Fruit fly (Drosophila melanogaster) whole organism, embryonic: ENCODE measurements around the gene CG10508.
A peak's percentile ranks its signal among the peaks of the same experiment; 100 is the strongest.

Source experiments
- Asciz ChIP-seq: fragments of 200-800 bp; sonication (Bioruptor generic); optimal IDR thresholded peaks from 2 replicates; lab custom pipeline; 2017; ENCODE audit warnings: missing biosample characterization, mild to moderate bottlenecking, missing genetic modification characterization, missing genetic modification reagents
- Blimp-1 ChIP-seq: fragments of 200-800 bp; sonication (Bioruptor generic); optimal IDR thresholded peaks from 3 replicates; lab custom pipeline; 2018; ENCODE audit warnings: missing biosample characterization, missing genetic modification characterization, mild to moderate bottlenecking, moderate library complexity, missing genetic modification reagents
- CG1024 ChIP-seq: fragments of 200-800 bp; sonication (Bioruptor generic); IDR thresholded peaks from 2 replicates; pipeline ENCODE4 v1.3.6; 2022; ENCODE audit warnings: missing biosample characterization, missing genetic modification characterization
- CG10565 ChIP-seq: fragments of 200-800 bp; sonication (Bioruptor generic); optimal IDR thresholded peaks from 3 replicates; lab custom pipeline; 2016; ENCODE audit warnings: missing biosample characterization, mild to moderate bottlenecking, missing genetic modification characterization
- CG10959 ChIP-seq: fragments of 200-800 bp; sonication (Bioruptor generic); IDR thresholded peaks from 2 replicates; pipeline ENCODE4 v1.3.6; 2022; ENCODE audit warnings: missing biosample characterization, missing genetic modification characterization
- CG11456 ChIP-seq: fragments of 200-800 bp; sonication (Bioruptor generic); IDR thresholded peaks from 3 replicates; pipeline ENCODE4 v1.3.6; 2022; ENCODE audit warnings: missing biosample characterization, missing genetic modification characterization
- CG11695 ChIP-seq: fragments of 200-800 bp; sonication (Bioruptor generic); IDR thresholded peaks from 3 replicates; pipeline ENCODE4 v1.3.6; 2022; ENCODE audit warnings: missing biosample characterization, missing genetic modification characterization
- CG13624 ChIP-seq: fragments of 200-800 bp; sonication (Bioruptor generic); optimal IDR thresholded peaks from 2 replicates; lab custom pipeline; 2016; ENCODE audit warnings: missing biosample characterization, missing genetic modification characterization
- CG14050 ChIP-seq: fragments of 200-800 bp; sonication (Bioruptor generic); IDR thresholded peaks from 3 replicates; pipeline ENCODE4 v1.3.6; 2022; ENCODE audit warnings: missing biosample characterization, missing genetic modification characterization
- CG14441 ChIP-seq: fragments of 200-800 bp; sonication (Bioruptor generic); IDR thresholded peaks from 2 replicates; pipeline ENCODE4 v1.3.6; 2022; ENCODE audit warnings: missing biosample characterization, missing genetic modification characterization
- CG15269 ChIP-seq: fragments of 200-800 bp; sonication (Bioruptor generic); optimal IDR thresholded peaks from 2 replicates; lab custom pipeline; 2018; ENCODE audit warnings: missing biosample characterization, mild to moderate bottlenecking, missing genetic modification characterization, moderate library complexity
- CG15479 ChIP-seq: fragments of 200-800 bp; sonication (Bioruptor generic); optimal IDR thresholded peaks from 3 replicates; lab custom pipeline; 2019; ENCODE audit warnings: missing biosample characterization, mild to moderate bottlenecking, missing genetic modification characterization, moderate library complexity
- CG15696 ChIP-seq: fragments of 200-800 bp; sonication (Bioruptor generic); optimal IDR thresholded peaks from 2 replicates; lab custom pipeline; 2019; ENCODE audit warnings: missing biosample characterization, mild to moderate bottlenecking, missing genetic modification characterization, moderate library complexity
- CG18476 ChIP-seq: fragments of 200-800 bp; sonication (Bioruptor generic); optimal IDR thresholded peaks from 2 replicates; lab custom pipeline; 2016; ENCODE audit warnings: missing biosample characterization, mild to moderate bottlenecking, missing genetic modification characterization
- CG31224 ChIP-seq: fragments of 200-800 bp; sonication (Bioruptor generic); IDR thresholded peaks from 2 replicates; pipeline ENCODE4 v1.3.6; 2022; ENCODE audit warnings: missing biosample characterization, missing genetic modification characterization
- CG31441 ChIP-seq: fragments of 200-800 bp; sonication (Bioruptor generic); IDR thresholded peaks from 2 replicates; pipeline ENCODE4 v1.3.6; 2022; ENCODE audit warnings: missing biosample characterization, missing genetic modification characterization
- CG33557 ChIP-seq: fragments of 200-800 bp; sonication (Bioruptor generic); optimal IDR thresholded peaks from 2 replicates; lab custom pipeline; 2019; ENCODE audit warnings: missing biosample characterization, mild to moderate bottlenecking, missing genetic modification characterization, moderate library complexity
- CG34422 ChIP-seq: fragments of 200-800 bp; sonication (Bioruptor generic); IDR thresholded peaks from 3 replicates; pipeline ENCODE4 v1.3.6; 2022; ENCODE audit warnings: missing biosample characterization, missing genetic modification characterization
- CG43689 ChIP-seq: fragments of 200-800 bp; sonication (Bioruptor generic); IDR thresholded peaks from 2 replicates; pipeline ENCODE4 v1.3.6; 2022; ENCODE audit warnings: missing biosample characterization, missing genetic modification characterization
- CG4404 ChIP-seq: fragments of 200-800 bp; sonication (Bioruptor generic); IDR thresholded peaks from 2 replicates; pipeline ENCODE4 v1.3.6; 2022; ENCODE audit warnings: missing biosample characterization, missing genetic modification characterization
- CG4424 ChIP-seq: fragments of 200-800 bp; sonication (Bioruptor generic); optimal IDR thresholded peaks from 3 replicates; lab custom pipeline; 2016; ENCODE audit warnings: missing biosample characterization, missing genetic modification characterization
- CG7839 ChIP-seq: fragments of 200-800 bp; sonication (Bioruptor generic); optimal IDR thresholded peaks from 3 replicates; lab custom pipeline; 2018; ENCODE audit warnings: missing biosample characterization, mild to moderate bottlenecking, missing genetic modification characterization, moderate library complexity
- CG9932 ChIP-seq: fragments of 200-800 bp; sonication (Bioruptor generic); IDR thresholded peaks from 2 replicates; pipeline ENCODE4 v1.3.6; 2022; ENCODE audit warnings: missing biosample characterization, missing genetic modification characterization
- CHES-1-like ChIP-seq: fragments of 200-800 bp; sonication (Bioruptor generic); optimal IDR thresholded peaks from 2 replicates; lab custom pipeline; 2016; ENCODE audit warnings: missing biosample characterization, missing genetic modification characterization
- Chrac-16 ChIP-seq: fragments of 200-800 bp; sonication (Bioruptor generic); optimal IDR thresholded peaks from 3 replicates; lab custom pipeline; 2016; ENCODE audit warnings: missing biosample characterization, missing genetic modification characterization
- D19B ChIP-seq: fragments of 200-800 bp; sonication (Bioruptor generic); optimal IDR thresholded peaks from 2 replicates; lab custom pipeline; 2017; ENCODE audit warnings: missing biosample characterization, mild to moderate bottlenecking, missing genetic modification characterization
- Doc3 ChIP-seq: fragments of 200-800 bp; sonication (Bioruptor generic); IDR thresholded peaks from 3 replicates; pipeline ENCODE4 v1.3.6; 2022; ENCODE audit warnings: missing biosample characterization, missing genetic modification characterization; ENCODE audit not compliant: partially characterized antibody
- Hmx ChIP-seq: fragments of 200-800 bp; sonication (Bioruptor generic); optimal IDR thresholded peaks from 2 replicates; lab custom pipeline; 2016; ENCODE audit warnings: missing biosample characterization, missing genetic modification characterization
- Jarid2 ChIP-seq: fragments of 200-800 bp; sonication (Bioruptor generic); optimal IDR thresholded peaks from 3 replicates; lab custom pipeline; 2017; ENCODE audit warnings: mild to moderate bottlenecking, missing biosample characterization, missing genetic modification reagents, missing genetic modification characterization
- Kr ChIP-seq: fragments of 200-800 bp; sonication (Bioruptor generic); optimal IDR thresholded peaks from 2 replicates; lab custom pipeline; 2017; ENCODE audit warnings: missing biosample characterization, mild to moderate bottlenecking, missing genetic modification characterization
- Med ChIP-seq: fragments of 200-800 bp; sonication (Bioruptor generic); peaks from one replicate; lab custom pipeline; 2016; ENCODE audit warnings: missing biosample characterization, missing genetic modification characterization, mild to moderate bottlenecking, inconsistent platforms, moderate library complexity
- NfI ChIP-seq: fragments of 200-800 bp; sonication (Bioruptor generic); optimal IDR thresholded peaks from 3 replicates; lab custom pipeline; 2018; ENCODE audit warnings: missing biosample characterization, mild to moderate bottlenecking, missing genetic modification characterization, moderate library complexity
- Pdp1 ChIP-seq, 2 experiments: fragments of 200-800 bp; sonication (Bioruptor generic); optimal IDR thresholded peaks; 3 replicates each; lab custom pipeline; 2016; ENCODE audit warnings: missing biosample characterization in 2 of 2, missing genetic modification characterization in 2 of 2, mild to moderate bottlenecking in 1 of 2, moderate library complexity in 1 of 2
- Sry-δ ChIP-seq: fragments of 200-800 bp; sonication (Bioruptor generic); optimal IDR thresholded peaks from 2 replicates; lab custom pipeline; 2016; ENCODE audit warnings: missing biosample characterization, missing genetic modification characterization
- Usf ChIP-seq: fragments of 200-800 bp; sonication (Bioruptor generic); optimal IDR thresholded peaks from 2 replicates; lab custom pipeline; 2017; ENCODE audit warnings: missing genotype, missing biosample characterization, missing genetic modification characterization
- az2 ChIP-seq: fragments of 200-800 bp; sonication (Bioruptor generic); optimal IDR thresholded peaks from 3 replicates; lab custom pipeline; 2016; ENCODE audit warnings: missing biosample characterization, missing genetic modification characterization
- bbx ChIP-seq: fragments of 200-800 bp; sonication (Bioruptor generic); IDR thresholded peaks from 2 replicates; pipeline ENCODE4 v1.3.6; 2022; ENCODE audit warnings: missing biosample characterization, missing genetic modification characterization; ENCODE audit not compliant: partially characterized antibody
- br ChIP-seq: fragments of >200 bp; optimal IDR thresholded peaks from 2 replicates; lab custom pipeline; 2017
- corto ChIP-seq: fragments of 200-800 bp; sonication (Bioruptor generic); optimal IDR thresholded peaks from 2 replicates; lab custom pipeline; 2016; ENCODE audit warnings: missing biosample characterization, mild to moderate bottlenecking, missing genetic modification characterization, moderate library complexity
- da ChIP-seq: fragments of 200-800 bp; sonication (Bioruptor generic); optimal IDR thresholded peaks from 2 replicates; lab custom pipeline; 2016; ENCODE audit warnings: missing biosample characterization, missing genetic modification characterization
- dm ChIP-seq: fragments of 200-800 bp; sonication (Bioruptor generic); optimal IDR thresholded peaks from 3 replicates; lab custom pipeline; 2016; ENCODE audit warnings: missing biosample characterization, missing genetic modification characterization
- emc ChIP-seq: fragments of 200-800 bp; sonication (Bioruptor generic); optimal IDR thresholded peaks from 2 replicates; lab custom pipeline; 2016; ENCODE audit warnings: missing biosample characterization, missing genetic modification characterization
- ewg ChIP-seq: fragments of 200-800 bp; sonication (Bioruptor generic); optimal IDR thresholded peaks from 3 replicates; lab custom pipeline; 2017; ENCODE audit warnings: mild to moderate bottlenecking, missing biosample characterization, missing genetic modification reagents, missing genetic modification characterization
- fd64A ChIP-seq: fragments of 200-800 bp; sonication (Bioruptor generic); optimal IDR thresholded peaks from 3 replicates; lab custom pipeline; 2018; ENCODE audit warnings: missing biosample characterization, mild to moderate bottlenecking, missing genetic modification characterization
- hb ChIP-seq: fragments of 200-800 bp; sonication (Bioruptor generic); IDR thresholded peaks from 3 replicates; pipeline ENCODE4 v1.3.6; 2022; ENCODE audit warnings: missing biosample characterization, missing genetic modification characterization; ENCODE audit not compliant: partially characterized antibody
- inv ChIP-seq: fragments of 200-800 bp; sonication (Bioruptor generic); IDR thresholded peaks from 2 replicates; pipeline ENCODE4 v1.3.6; 2022; ENCODE audit warnings: missing biosample characterization, missing genetic modification characterization; ENCODE audit not compliant: partially characterized antibody
- jumu ChIP-seq: fragments of 200-800 bp; sonication (Bioruptor generic); optimal IDR thresholded peaks from 3 replicates; lab custom pipeline; 2016; ENCODE audit warnings: missing biosample characterization, missing genetic modification characterization
- slp2 ChIP-seq: fragments of 200-800 bp; sonication (Bioruptor generic); optimal IDR thresholded peaks from 2 replicates; lab custom pipeline; 2016; ENCODE audit warnings: missing biosample characterization, missing genetic modification characterization
- sr ChIP-seq: fragments of 200-800 bp; sonication (Bioruptor generic); IDR thresholded peaks from 3 replicates; pipeline ENCODE4 v1.3.6; 2022; ENCODE audit warnings: missing biosample characterization, missing genetic modification characterization
- toy ChIP-seq: fragments of 200-800 bp; sonication (Bioruptor generic); IDR thresholded peaks from 2 replicates; pipeline ENCODE4 v1.3.6; 2022; ENCODE audit warnings: missing biosample characterization, missing genetic modification characterization
- trh ChIP-seq: fragments of 200-800 bp; sonication (Bioruptor generic); optimal IDR thresholded peaks from 2 replicates; lab custom pipeline; 2016; ENCODE audit warnings: missing biosample characterization, missing genetic modification characterization
- tup ChIP-seq: fragments of 200-800 bp; sonication (Bioruptor generic); optimal IDR thresholded peaks from 2 replicates; lab custom pipeline; 2016; ENCODE audit warnings: missing biosample characterization, mild to moderate bottlenecking, missing genetic modification characterization, moderate library complexity

Gene CG10508

dm6 chr3L:21200587-21200986, 9.4 kb upstream of the CG10508 start (continued):
- no peak for TF ChIP-seq Asciz (GFP tag; lab: Kevin White, UChicago)
- TF ChIP-seq slp2, result no peak
- peak; percentile 29 for TF ChIP-seq Med (GFP tag; lab: Kevin White, UChicago)
- no peak for TF ChIP-seq inv (GFP tag; lab: Robert Waterston, UW)
- TF ChIP-seq toy, result 0 out of 2 replicates have a peak, but pooled peaks have one; percentile 9
- TF ChIP-seq az2 (GFP tag; lab: Kevin White, UChicago), result no peak
- TF ChIP-seq CG4424 (GFP tag; lab: Kevin White, UChicago), result no peak
- no peak for TF ChIP-seq emc (GFP tag; lab: Kevin White, UChicago)
- no peak for TF ChIP-seq br
- no peak for TF ChIP-seq CG14050 (GFP tag; lab: Robert Waterston, UW)
- TF ChIP-seq CG34422, result no peak
- no peak for TF ChIP-seq jumu
- no peak for TF ChIP-seq CG15479 (GFP tag; lab: Kevin White, UChicago)
- TF ChIP-seq CG10565 (GFP tag; lab: Kevin White, UChicago), result no peak
- no peak for TF ChIP-seq CG15269 (tag; lab: Kevin White, UChicago)
- TF ChIP-seq CG31224 (GFP tag; lab: Robert Waterston, UW), result no peak
- peak; percentile 36; the same call in 1 of the 2 replicates for TF ChIP-seq CG9932 (GFP tag; lab: Robert Waterston, UW)
- no peak for TF ChIP-seq CG14441 (GFP tag; lab: Robert Waterston, UW)
- TF ChIP-seq CG31441, result 0 out of 2 replicates have a peak, but pooled peaks have one; percentile 25
- no peak for TF ChIP-seq CG11456 (GFP tag; lab: Robert Waterston, UW)
- TF ChIP-seq CG43689 (GFP tag; lab: Robert Waterston, UW), result no peak
- no peak for TF ChIP-seq hb
- TF ChIP-seq Kr, result no peak
- TF ChIP-seq CG33557 (GFP tag; lab: Kevin White, UChicago), result no peak
- 0 out of 3 replicates have a peak, but pooled peaks have one; percentile 10 for TF ChIP-seq sr (GFP tag; lab: Robert Waterston, UW)
- no peak for TF ChIP-seq Jarid2 (GFP tag; lab: Kevin White, UChicago)
- no peak for TF ChIP-seq CG13624
- TF ChIP-seq Blimp-1 (GFP tag; lab: Kevin White, UChicago), result peak; percentile 27
- no peak for TF ChIP-seq CG4404
- TF ChIP-seq Chrac-16 (GFP tag; lab: Kevin White, UChicago), result no peak
- no peak for TF ChIP-seq CG1024 (GFP tag; lab: Robert Waterston, UW)
- TF ChIP-seq CG18476 (GFP tag; lab: Kevin White, UChicago), result no peak
- no peak for TF ChIP-seq D19B (GFP tag; lab: Kevin White, UChicago)
- TF ChIP-seq CG15696 (tag; lab: Kevin White, UChicago), result no peak
- no peak for TF ChIP-seq Hmx (GFP tag; lab: Kevin White, UChicago)
- no peak for TF ChIP-seq corto
- no peak for TF ChIP-seq fd64A (GFP tag; lab: Kevin White, UChicago)
- no peak for TF ChIP-seq Usf
- TF ChIP-seq Doc3 (GFP tag; lab: Robert Waterston, UW), result no peak
- peak; percentile 7 for TF ChIP-seq NfI (GFP tag; lab: Kevin White, UChicago)
- TF ChIP-seq da (GFP tag; lab: Kevin White, UChicago), result no peak
- no peak for TF ChIP-seq CG11695 (GFP tag; lab: Robert Waterston, UW)
- no peak for TF ChIP-seq CHES-1-like
- TF ChIP-seq dm (GFP tag; lab: Kevin White, UChicago), result no peak
- TF ChIP-seq tup, result no peak
- no peak for TF ChIP-seq ewg (GFP tag; lab: Kevin White, UChicago)
- no peak for TF ChIP-seq trh
- peak; percentile 22 for TF ChIP-seq CG7839 (tag; lab: Kevin White, UChicago)
- TF ChIP-seq Pdp1 (GFP tag; optimal IDR thresholded peaks at IDR 0.05; lab: Kevin White, UChicago), result no peak
- no peak for TF ChIP-seq CG10959 (GFP tag; lab: Robert Waterston, UW)
- no peak for TF ChIP-seq Sry-δ (GFP tag; lab: Kevin White, UChicago)
- TF ChIP-seq bbx (GFP tag; lab: Robert Waterston, UW), result peak; percentile 16; the same call in 1 of the 2 replicates
